ENCODE assay signal across 4 worm cellular contexts in the genomic region with DNA sequence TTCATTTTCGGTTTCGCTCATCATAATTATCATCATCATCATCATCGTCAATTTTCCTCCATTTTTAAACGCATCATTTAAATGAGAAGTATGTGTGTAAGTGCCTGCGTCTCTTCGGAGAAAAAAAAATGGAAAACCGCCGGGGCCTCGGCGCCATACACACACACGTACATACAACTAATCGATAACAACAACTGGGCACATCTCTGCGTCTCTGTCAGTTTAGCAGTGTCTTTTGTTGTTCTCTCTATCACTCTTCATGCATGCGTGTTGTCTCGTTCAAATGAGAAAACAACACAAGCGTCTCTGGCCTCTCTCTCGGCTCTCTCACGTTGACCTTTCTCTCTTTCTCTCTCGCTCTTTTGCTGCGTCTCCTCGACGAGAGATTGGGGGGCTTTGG.
A peak's percentile ranks its signal among the peaks of the same experiment; 100 is the strongest.
TF ChIP-seq lines count a peak whose summit lies in the region.

No protein-coding gene starts in this region.

TF ChIP-seq in whole organism, L2 larva, 48 proteins besides CTCF, POLR2A, EP300 and RAD21 (continues in another document):
- peak; percentile 83 for TF ChIP-seq nhr-25 (tag; optimal IDR thresholded peaks at IDR 0.05; lab: Kevin White, UChicago)
- TF ChIP-seq skn-1 (tag; optimal IDR thresholded peaks at IDR 0.05; lab: Kevin White, UChicago) = no peak
- no peak for TF ChIP-seq unc-62 (GFP tag; optimal IDR thresholded peaks at IDR 0.05; lab: Kevin White, UChicago)
- TF ChIP-seq ztf-4 (tag; optimal IDR thresholded peaks at IDR 0.05; lab: Kevin White, UChicago) = peak; percentile 82
- peak; percentile 90 for TF ChIP-seq nhr-129 (tag; optimal IDR thresholded peaks at IDR 0.05; lab: Kevin White, UChicago)
- no peak for TF ChIP-seq nhr-77 (tag; optimal IDR thresholded peaks at IDR 0.05; lab: Kevin White, UChicago)
- TF ChIP-seq peb-1 (tag; optimal IDR thresholded peaks at IDR 0.05; lab: Kevin White, UChicago) = no peak
- TF ChIP-seq fos-1 (tag; optimal IDR thresholded peaks at IDR 0.05; lab: Kevin White, UChicago) = peak; percentile 89
- no peak for TF ChIP-seq ceh-82 (tag; optimal IDR thresholded peaks at IDR 0.05; lab: Kevin White, UChicago)
- TF ChIP-seq nhr-11 (tag; optimal IDR thresholded peaks at IDR 0.05; lab: Kevin White, UChicago) = no peak
- no peak for TF ChIP-seq dmd-4 (tag; optimal IDR thresholded peaks at IDR 0.05; lab: Kevin White, UChicago)
- peak; percentile 73 to 83 for TF ChIP-seq mdl-1 (tag; optimal IDR thresholded peaks at IDR 0.05; lab: Kevin White, UChicago)
- no peak for TF ChIP-seq mbf-1 (tag; optimal IDR thresholded peaks at IDR 0.05; lab: Kevin White, UChicago)
- TF ChIP-seq ztf-11 (tag; optimal IDR thresholded peaks at IDR 0.05; lab: Kevin White, UChicago) = no peak
- peak; percentile 97 for TF ChIP-seq sma-9 (GFP tag; optimal IDR thresholded peaks at IDR 0.05; lab: Kevin White, UChicago)
- TF ChIP-seq sma-9 (tag; optimal IDR thresholded peaks at IDR 0.05; lab: Kevin White, UChicago) = no peak
- peak; percentile 91 for TF ChIP-seq nhr-21 (tag; optimal IDR thresholded peaks at IDR 0.05; lab: Kevin White, UChicago)
- no peak for TF ChIP-seq ZK546.5 (tag; optimal IDR thresholded peaks at IDR 0.05; lab: Kevin White, UChicago)
- peak; percentile 70 for TF ChIP-seq lin-11 (tag; optimal IDR thresholded peaks at IDR 0.05; lab: Kevin White, UChicago)
- no peak for TF ChIP-seq nhr-12 (tag; optimal IDR thresholded peaks at IDR 0.05; lab: Kevin White, UChicago)
- no peak for TF ChIP-seq R02D3.7 (tag; optimal IDR thresholded peaks at IDR 0.05; lab: Kevin White, UChicago)
- TF ChIP-seq unc-39 (tag; optimal IDR thresholded peaks at IDR 0.05; lab: Kevin White, UChicago) = no peak
- TF ChIP-seq sma-3 (GFP tag; optimal IDR thresholded peaks at IDR 0.05; lab: Kevin White, UChicago) = peak; percentile 81

TF ChIP-seq in whole organism, L4 larva, 104 proteins besides CTCF, POLR2A, EP300 and RAD21 (continues in another document):
- TF ChIP-seq nhr-77 (tag; optimal IDR thresholded peaks at IDR 0.05; lab: Kevin White, UChicago) (peak; percentile 46), tra-1 (GFP tag; IDR thresholded peaks at IDR 0.05; lab: Robert Waterston, UW) (0 out of 2 replicates have a peak, but pooled peaks have one; percentile 49), T20F7.1 (GFP tag; optimal IDR thresholded peaks at IDR 0.05; lab: Kevin White, UChicago) (no peak), ceh-20 (GFP tag; IDR thresholded peaks at IDR 0.05; lab: Robert Waterston, UW) (peak; percentile 65), madf-9 (GFP tag; conservative IDR thresholded peaks at IDR 0.05; lab: Robert Waterston, UW) (0 out of 2 replicates have a peak, but pooled peaks have one; percentile 17), nhr-28 (tag; optimal IDR thresholded peaks at IDR 0.05; lab: Kevin White, UChicago) (peak; percentile 82), dpl-1 (GFP tag; optimal IDR thresholded peaks at IDR 0.05; lab: Kevin White, UChicago) (peak; percentile 48), ztf-11 (tag; optimal IDR thresholded peaks at IDR 0.05; lab: Kevin White, UChicago) (no peak), duxl-1 (tag; optimal IDR thresholded peaks at IDR 0.05; lab: Kevin White, UChicago; ENCODE audit: poor library complexity) (peak; percentile 67), nhr-6 (tag; optimal IDR thresholded peaks at IDR 0.05; lab: Kevin White, UChicago) (peak; percentile 88), ceh-28 (tag; optimal IDR thresholded peaks at IDR 0.05; lab: Kevin White, UChicago) (peak; percentile 91), lin-1 (GFP tag; IDR thresholded peaks at IDR 0.05; lab: Robert Waterston, UW) (0 out of 2 replicates have a peak, but pooled peaks have one; percentile 56), ZK546.5 (tag; optimal IDR thresholded peaks at IDR 0.05; lab: Kevin White, UChicago) (no peak), nhr-41 (GFP tag; IDR thresholded peaks at IDR 0.05; lab: Robert Waterston, UW) (peak; percentile 78; the same call in 1 of the 2 replicates), arid-1 (GFP tag; conservative IDR thresholded peaks at IDR 0.05; lab: Robert Waterston, UW) (peak; percentile 71; the same call in 1 of the 2 replicates), hlh-30 (tag; optimal IDR thresholded peaks at IDR 0.05; lab: Kevin White, UChicago; ENCODE audit: insufficient read depth) (peak; percentile 91), pqm-1 (tag; optimal IDR thresholded peaks at IDR 0.05; lab: Kevin White, UChicago) (peak; percentile 51), pha-4 (GFP tag; IDR thresholded peaks at IDR 0.05; lab: Robert Waterston, UW) (peak; percentile 57; the same call in 1 of the 2 replicates), pha-4 (tag; optimal IDR thresholded peaks at IDR 0.05; lab: Kevin White, UChicago) (peak; percentile 28), dmd-6 (GFP tag; IDR thresholded peaks at IDR 0.05; lab: Robert Waterston, UW) (peak; percentile 89)

TF ChIP-seq in whole organism, late embryonic, 69 proteins besides CTCF, POLR2A, EP300 and RAD21:
- TF ChIP-seq rnt-1 (tag; optimal IDR thresholded peaks at IDR 0.05; lab: Kevin White, UChicago) (peak; percentile 31), unc-55 (GFP tag; optimal IDR thresholded peaks at IDR 0.05; lab: Kevin White, UChicago) (peak; percentile 86), sox-4 (tag; optimal IDR thresholded peaks at IDR 0.05; lab: Kevin White, UChicago) (no peak), ceh-31 (tag; optimal IDR thresholded peaks at IDR 0.05; lab: Kevin White, UChicago) (peak; percentile 83), eyg-1 (tag; optimal IDR thresholded peaks at IDR 0.05; lab: Kevin White, UChicago) (no peak), ceh-48 (tag; optimal IDR thresholded peaks at IDR 0.05; lab: Kevin White, UChicago) (peak; percentile 82), ceh-18 (tag; optimal IDR thresholded peaks at IDR 0.05; lab: Kevin White, UChicago) (peak; percentile 85), nfya-1 (tag; optimal IDR thresholded peaks at IDR 0.05; lab: Kevin White, UChicago) (peak; percentile 72), ceh-34 (tag; optimal IDR thresholded peaks at IDR 0.05; lab: Kevin White, UChicago) (peak; percentile 51), dve-1 (tag; optimal IDR thresholded peaks at IDR 0.05; lab: Kevin White, UChicago) (peak; percentile 57), hlh-30 (tag; optimal IDR thresholded peaks at IDR 0.05; lab: Kevin White, UChicago; ENCODE audit: insufficient read depth) (peak; percentile 41), tbx-2 (tag; optimal IDR thresholded peaks at IDR 0.05; lab: Kevin White, UChicago) (peak; percentile 69), dmd-4 (tag; optimal IDR thresholded peaks at IDR 0.05; lab: Kevin White, UChicago; ENCODE audit: borderline replicate concordance) (no peak), mec-3 (tag; optimal IDR thresholded peaks at IDR 0.05; lab: Kevin White, UChicago; ENCODE audit: borderline replicate concordance) (no peak)

TF ChIP-seq in whole organism, mixed stage, embryonic, 35 proteins besides CTCF, POLR2A, EP300 and RAD21:
- no peak for TF ChIP-seq M03D4.4 (tag; optimal IDR thresholded peaks at IDR 0.05; lab: Kevin White, UChicago)
- TF ChIP-seq lin-32 (GFP tag; optimal IDR thresholded peaks at IDR 0.05; lab: Kevin White, UChicago) = no peak
- TF ChIP-seq pha-4 (tag; optimal IDR thresholded peaks at IDR 0.05; lab: Kevin White, UChicago) = peak; percentile 11
- peak; percentile 73 for TF ChIP-seq hlh-1 (tag; optimal IDR thresholded peaks at IDR 0.05; lab: Kevin White, UChicago)
- TF ChIP-seq sptf-1 (tag; optimal IDR thresholded peaks at IDR 0.05; lab: Kevin White, UChicago) = peak; percentile 6
- no peak for TF ChIP-seq ces-1 (GFP tag; optimal IDR thresholded peaks at IDR 0.05; lab: Kevin White, UChicago)
- TF ChIP-seq lin-13 (tag; optimal IDR thresholded peaks at IDR 0.05; lab: Kevin White, UChicago) = peak; percentile 32
- no peak for TF ChIP-seq bed-3 (GFP tag; optimal IDR thresholded peaks at IDR 0.05; lab: Kevin White, UChicago)
- TF ChIP-seq zip-8 (tag; optimal IDR thresholded peaks at IDR 0.05; lab: Kevin White, UChicago) = no peak
- no peak for TF ChIP-seq ham-2 (GFP tag; optimal IDR thresholded peaks at IDR 0.05; lab: Kevin White, UChicago)
- peak; percentile 50 for TF ChIP-seq ceh-39 (tag; optimal IDR thresholded peaks at IDR 0.05; lab: Kevin White, UChicago)
- no peak for TF ChIP-seq snpc-4 (tag; optimal IDR thresholded peaks at IDR 0.05; lab: Kevin White, UChicago)
- TF ChIP-seq blmp-1 (tag; optimal IDR thresholded peaks at IDR 0.05; lab: Kevin White, UChicago) = no peak
- no peak for TF ChIP-seq nhr-12 (tag; optimal IDR thresholded peaks at IDR 0.05; lab: Kevin White, UChicago)
- no peak for TF ChIP-seq mab-5 (tag; optimal IDR thresholded peaks at IDR 0.05; lab: Kevin White, UChicago)
- TF ChIP-seq tbx-8 (GFP tag; optimal IDR thresholded peaks at IDR 0.05; lab: Kevin White, UChicago) = no peak
- no peak for TF ChIP-seq elt-3 (tag; optimal IDR thresholded peaks at IDR 0.05; lab: Kevin White, UChicago)
- TF ChIP-seq ztf-11 (tag; optimal IDR thresholded peaks at IDR 0.05; lab: Kevin White, UChicago) = no peak
- no peak for TF ChIP-seq ceh-43 (GFP tag; optimal IDR thresholded peaks at IDR 0.05; lab: Kevin White, UChicago)
- TF ChIP-seq elt-1 (tag; optimal IDR thresholded peaks at IDR 0.05; lab: Kevin White, UChicago; ENCODE audit: borderline replicate concordance, insufficient read depth) = no peak
- TF ChIP-seq unc-62 (GFP tag; optimal IDR thresholded peaks at IDR 0.05; lab: Kevin White, UChicago) = no peak
- TF ChIP-seq mep-1 (tag; optimal IDR thresholded peaks at IDR 0.05; lab: Kevin White, UChicago) = peak; percentile 33
- TF ChIP-seq nhr-237 (tag; optimal IDR thresholded peaks at IDR 0.05; lab: Kevin White, UChicago) = peak; percentile 59
- no peak for TF ChIP-seq cnd-1 (tag; optimal IDR thresholded peaks at IDR 0.05; lab: Kevin White, UChicago)
- peak; percentile 23 for TF ChIP-seq lsy-2 (tag; optimal IDR thresholded peaks at IDR 0.05; lab: Kevin White, UChicago)
- no peak for TF ChIP-seq nhr-28 (tag; optimal IDR thresholded peaks at IDR 0.05; lab: Kevin White, UChicago)
- TF ChIP-seq nhr-76 (tag; optimal IDR thresholded peaks at IDR 0.05; lab: Kevin White, UChicago) = no peak
- TF ChIP-seq nhr-2 (tag; optimal IDR thresholded peaks at IDR 0.05; lab: Kevin White, UChicago) = no peak
- no peak for TF ChIP-seq mls-2 (tag; optimal IDR thresholded peaks at IDR 0.05; lab: Kevin White, UChicago)
- TF ChIP-seq ceh-83 (GFP tag; optimal IDR thresholded peaks at IDR 0.05; lab: Kevin White, UChicago) = no peak
- no peak for TF ChIP-seq flh-1 (GFP tag; optimal IDR thresholded peaks at IDR 0.05; lab: Kevin White, UChicago)
- no peak for TF ChIP-seq drap-1 (GFP tag; optimal IDR thresholded peaks at IDR 0.05; lab: Kevin White, UChicago)
- TF ChIP-seq unc-120 (tag; optimal IDR thresholded peaks at IDR 0.05; lab: Kevin White, UChicago; ENCODE audit: poor library complexity, severe bottlenecking) = peak; percentile 34
- TF ChIP-seq sem-2 (GFP tag; optimal IDR thresholded peaks at IDR 0.05; lab: Kevin White, UChicago) = no peak
- TF ChIP-seq unc-39 (tag; optimal IDR thresholded peaks at IDR 0.05; lab: Kevin White, UChicago) = no peak
